Worm (Caenorhabditis elegans) whole organism, L1 larva: Measurements from ENCODE around the gene ncx-6.

ENCODE experiments used
- C16A3.4 ChIP-seq: fragments of 150-350 bp; optimal IDR thresholded peaks from 2 replicates; lab custom pipeline; 2014; ENCODE audit warnings: missing biosample characterization, missing genetic modification characterization
- C34B4.2 ChIP-seq: sonication (generic microtip); optimal IDR thresholded peaks from 2 replicates; lab custom pipeline; 2017; ENCODE audit warnings: mild to moderate bottlenecking, missing genetic modification characterization, missing compliant biosample characterization
- Y116A8C.19 ChIP-seq: sonication (generic microtip); optimal IDR thresholded peaks from 2 replicates; lab custom pipeline; 2016; ENCODE audit warnings: missing compliant biosample characterization, missing genetic modification characterization, borderline replicate concordance
- aly-2 ChIP-seq: fragments of 150-350 bp; optimal IDR thresholded peaks from 2 replicates; lab custom pipeline; 2014; ENCODE audit warnings: missing biosample characterization, missing genetic modification characterization
- blmp-1 ChIP-seq: fragments of 150-350 bp; optimal IDR thresholded peaks from 2 replicates; lab custom pipeline; 2014; ENCODE audit warnings: missing biosample characterization, missing genetic modification characterization
- ceh-63 ChIP-seq: fragments of 200-800 bp; sonication (Bioruptor generic); optimal IDR thresholded peaks from 2 replicates; lab custom pipeline; 2018; ENCODE audit warnings: mild to moderate bottlenecking, missing genetic modification characterization, missing compliant biosample characterization
- ceh-82 ChIP-seq, 3 experiments: fragments of 150-350 bp in 1 of 3; sonication (generic microtip) in 2 of 3; optimal IDR thresholded peaks; 2 replicates each; lab custom pipeline; 2014 to 2017; ENCODE audit warnings: missing biosample characterization in 3 of 3, missing genetic modification characterization in 3 of 3
- ceh-88 ChIP-seq: fragments of 200-800 bp; sonication (Bioruptor generic); IDR thresholded peaks from 2 replicates; pipeline ENCODE4 v1.3.6; 2022; ENCODE audit warnings: missing genetic modification characterization, missing compliant biosample characterization
- ceh-90 ChIP-seq: sonication (generic microtip); optimal IDR thresholded peaks from 2 replicates; lab custom pipeline; 2016; ENCODE audit warnings: missing genetic modification characterization, missing compliant biosample characterization
- ces-1 ChIP-seq: fragments of 150-350 bp; optimal IDR thresholded peaks from 2 replicates; lab custom pipeline; 2014; ENCODE audit warnings: missing biosample characterization, missing genetic modification reagents, missing genetic modification characterization
- dpl-1 ChIP-seq, 3 experiments: fragments of 150-350 bp in 2 of 3; sonication (generic microtip) in 1 of 3; optimal IDR thresholded peaks; 2 replicates each; lab custom pipeline; 2014 to 2017; ENCODE audit warnings: missing biosample characterization in 3 of 3, missing genetic modification characterization in 3 of 3, missing genetic modification reagents in 3 of 3
- dsc-1 ChIP-seq: sonication (generic microtip); optimal IDR thresholded peaks from 2 replicates; lab custom pipeline; 2016; ENCODE audit warnings: mild to moderate bottlenecking, missing genetic modification characterization, missing compliant biosample characterization
- efl-1 ChIP-seq, 4 experiments: fragments of 150-350 bp; optimal IDR thresholded peaks in 3 of 4; peaks in 1 of 4; 1 replicate in 1 of 4; 2 replicates in 3 of 4; lab custom pipeline; 2014; ENCODE audit warnings: missing biosample characterization in 2 of 4, missing genetic modification characterization in 2 of 4, missing genetic modification reagents in 2 of 4
- efl-3 ChIP-seq: fragments of 200-800 bp; sonication (Bioruptor generic); optimal IDR thresholded peaks from 2 replicates; lab custom pipeline; 2018; ENCODE audit warnings: mild to moderate bottlenecking, missing genetic modification characterization, missing compliant biosample characterization
- egl-13 ChIP-seq: sonication (generic microtip); optimal IDR thresholded peaks from 2 replicates; lab custom pipeline; 2016; ENCODE audit warnings: missing genotype, missing genetic modification reagents, missing genetic modification characterization, missing compliant biosample characterization
- elt-3 ChIP-seq, 6 experiments: fragments of 150-350 bp in 1 of 6; sonication (generic microtip); optimal IDR thresholded peaks; 2 replicates each; lab custom pipeline; 2017 to 2018; ENCODE audit warnings: missing biosample characterization in 6 of 6, missing genetic modification characterization in 6 of 6, inconsistent platforms in 1 of 6
- fkh-10 ChIP-seq: sonication (generic microtip); optimal IDR thresholded peaks from 2 replicates; lab custom pipeline; 2017; ENCODE audit warnings: missing biosample characterization, missing genetic modification reagents, missing genetic modification characterization
- fos-1 ChIP-seq: fragments of 150-350 bp; optimal IDR thresholded peaks from 2 replicates; lab custom pipeline; 2014; ENCODE audit warnings: missing biosample characterization, missing genetic modification characterization
- hlh-4 ChIP-seq: sonication (generic microtip); optimal IDR thresholded peaks from 2 replicates; lab custom pipeline; 2016; ENCODE audit warnings: mild to moderate bottlenecking, missing genetic modification characterization, missing compliant biosample characterization
- hpl-2 ChIP-seq: fragments of 150-350 bp; optimal IDR thresholded peaks from 2 replicates; lab custom pipeline; 2014; ENCODE audit warnings: missing biosample characterization, missing genetic modification reagents, missing genetic modification characterization
- irx-1 ChIP-seq: sonication (generic microtip); optimal IDR thresholded peaks from 2 replicates; lab custom pipeline; 2016; ENCODE audit warnings: missing genetic modification characterization, missing compliant biosample characterization
- jun-1 ChIP-seq: fragments of 150-350 bp; optimal IDR thresholded peaks from 2 replicates; lab custom pipeline; 2014; ENCODE audit warnings: missing biosample characterization, missing genetic modification reagents, missing genetic modification characterization
- lin-15B ChIP-seq: fragments of 150-350 bp; sonication (generic microtip); optimal IDR thresholded peaks from 3 replicates; lab custom pipeline; 2014; ENCODE audit warnings: missing biosample characterization, missing genetic modification characterization
- lin-35 ChIP-seq, 2 experiments: fragments of 150-350 bp; optimal IDR thresholded peaks; 2 replicates each; lab custom pipeline; 2014; ENCODE audit warnings: missing biosample characterization in 2 of 2, missing genetic modification characterization in 2 of 2, missing genetic modification reagents in 2 of 2
- lin-39 ChIP-seq: fragments of 150-350 bp; optimal IDR thresholded peaks from 2 replicates; lab custom pipeline; 2014; ENCODE audit warnings: missing biosample characterization, missing genetic modification reagents, missing genetic modification characterization
- mab-9 ChIP-seq: fragments of 200-800 bp; sonication (Bioruptor generic); IDR thresholded peaks from 2 replicates; pipeline ENCODE4 v1.3.6; 2022; ENCODE audit warnings: missing genetic modification reagents, missing genetic modification characterization, missing compliant biosample characterization
- mef-2 ChIP-seq: fragments of 150-350 bp; optimal IDR thresholded peaks from 2 replicates; lab custom pipeline; 2014; ENCODE audit warnings: missing biosample characterization, missing genetic modification characterization
- nhr-20 ChIP-seq: sonication (generic microtip); optimal IDR thresholded peaks from 2 replicates; lab custom pipeline; 2016; ENCODE audit warnings: mild to moderate bottlenecking, missing genetic modification characterization, missing compliant biosample characterization
- nhr-237 ChIP-seq: fragments of 150-350 bp; optimal IDR thresholded peaks from 2 replicates; lab custom pipeline; 2014; ENCODE audit warnings: missing biosample characterization, missing genetic modification characterization
- nhr-47 ChIP-seq: sonication (generic microtip); optimal IDR thresholded peaks from 2 replicates; lab custom pipeline; 2016; ENCODE audit warnings: mild to moderate bottlenecking, missing genetic modification characterization, moderate library complexity, missing compliant biosample characterization
- nhr-71 ChIP-seq: sonication (generic microtip); optimal IDR thresholded peaks from 2 replicates; lab custom pipeline; 2016; ENCODE audit warnings: mild to moderate bottlenecking, missing genetic modification characterization, moderate library complexity, missing compliant biosample characterization
- nhr-77 ChIP-seq: fragments of 150-350 bp; optimal IDR thresholded peaks from 2 replicates; lab custom pipeline; 2014; ENCODE audit warnings: missing biosample characterization, missing genetic modification characterization
- nhr-85 ChIP-seq: sonication (generic microtip); peaks from one replicate; lab custom pipeline; 2016; ENCODE audit warnings: missing genetic modification characterization, inconsistent platforms, missing compliant biosample characterization
- pag-3 ChIP-seq: sonication (generic microtip); optimal IDR thresholded peaks from 2 replicates; lab custom pipeline; 2017; ENCODE audit warnings: missing genetic modification characterization, mild to moderate bottlenecking, missing compliant biosample characterization, antibody characterized with exemption, borderline replicate concordance; ENCODE audit not compliant: insufficient read depth
- pqm-1 ChIP-seq: sonication (generic microtip); optimal IDR thresholded peaks from 3 replicates; lab custom pipeline; 2017; ENCODE audit warnings: missing biosample characterization, missing genetic modification characterization
- rnt-1 ChIP-seq: sonication (generic microtip); optimal IDR thresholded peaks from 2 replicates; lab custom pipeline; 2016; ENCODE audit warnings: mild to moderate bottlenecking, missing genetic modification characterization, moderate library complexity, missing compliant biosample characterization
- sup-37 ChIP-seq: fragments of 200-800 bp; sonication (Bioruptor generic); optimal IDR thresholded peaks from 2 replicates; lab custom pipeline; 2018; ENCODE audit warnings: mild to moderate bottlenecking, missing genetic modification characterization, missing compliant biosample characterization
- tbx-2 ChIP-seq: sonication (generic microtip); optimal IDR thresholded peaks from 2 replicates; lab custom pipeline; 2016; ENCODE audit warnings: missing genetic modification characterization, missing compliant biosample characterization
- tlp-1 ChIP-seq: fragments of 150-350 bp; optimal IDR thresholded peaks from 2 replicates; lab custom pipeline; 2014; ENCODE audit warnings: missing biosample characterization, missing genetic modification characterization
- unc-30 ChIP-seq: sonication (generic microtip); optimal IDR thresholded peaks from 2 replicates; lab custom pipeline; 2017; ENCODE audit warnings: missing biosample characterization, missing genetic modification characterization
- vab-15 ChIP-seq: sonication (generic microtip); optimal IDR thresholded peaks from 2 replicates; lab custom pipeline; 2017; ENCODE audit warnings: missing genotype, mild to moderate bottlenecking, missing genetic modification characterization, missing compliant biosample characterization
- xbp-1 ChIP-seq: sonication (generic microtip); optimal IDR thresholded peaks from 2 replicates; lab custom pipeline; 2016; ENCODE audit warnings: missing genetic modification characterization, missing compliant biosample characterization
- zag-1 ChIP-seq: fragments of 150-350 bp; optimal IDR thresholded peaks from 2 replicates; lab custom pipeline; 2014; ENCODE audit warnings: missing biosample characterization, missing genetic modification characterization
- zip-4 ChIP-seq: fragments of 200-800 bp; sonication (Bioruptor generic); optimal IDR thresholded peaks from 2 replicates; lab custom pipeline; 2018; ENCODE audit warnings: mild to moderate bottlenecking, missing genetic modification characterization, moderate library complexity, missing compliant biosample characterization

The ncx-6 gene

ce11 chrIII:9752852-9753251 lies 39.1 kb upstream of the ncx-6 start, which contains the start of gene ech-6 (continued):
- TF ChIP-seq unc-30 (tag; lab: Kevin White, UChicago) (no peak), mef-2 (tag; lab: Kevin White, UChicago) (no peak), zag-1 (tag; lab: Kevin White, UChicago) (no peak), lin-35 (GFP tag; optimal IDR thresholded peaks at IDR 0.05; lab: Kevin White, UChicago) (peak in 1 of 2 experiments; percentile 35), ceh-90 (tag; lab: Kevin White, UChicago) (no peak), vab-15 (tag; lab: Kevin White, UChicago) (no peak)

ce11 chrIII:9751074-9751473 lies 37.3 kb upstream of the ncx-6 start, which contains the start of gene T05G5.5:
T05G5.5 (minus strand) TSS chrIII:9751432.
- no peak for TF ChIP-seq mef-2 (tag; lab: Kevin White, UChicago)
- no peak for TF ChIP-seq nhr-237 (tag; lab: Kevin White, UChicago)
- TF ChIP-seq mab-9 = no peak
- TF ChIP-seq tbx-2 (tag; lab: Kevin White, UChicago) = no peak
- no peak for TF ChIP-seq efl-1 (optimal IDR thresholded peaks at IDR 0.05; lab: Kevin White, UChicago)
- TF ChIP-seq efl-1 (GFP tag; optimal IDR thresholded peaks at IDR 0.05 in 1 of 2; lab: Kevin White, UChicago) = peak in 1 of 2 experiments; percentile 56
- peak; percentile 40 for TF ChIP-seq nhr-71
- TF ChIP-seq hlh-4 (tag; lab: Kevin White, UChicago) = peak; percentile 23
- TF ChIP-seq, all 84 proteins: peak for 3

- TF ChIP-seq mef-2 (tag; lab: Kevin White, UChicago) = no peak
- no peak for TF ChIP-seq elt-3 (tag; optimal IDR thresholded peaks at IDR 0.05; lab: Kevin White, UChicago)
These were observed 34.9 kb upstream of the ncx-6 start, which contains the start of gene T05G5.4 for ce11 chrIII:9748694-9749093. T05G5.4 (plus strand) TSS chrIII:9748934.

ce11 chrIII:9747133-9747532 lies 33.4 kb upstream of the ncx-6 start, which contains the start of the genes iff-1 and cdk-1:
iff-1 (minus strand) TSS chrIII:9747193.
cdk-1 (plus strand) TSS chrIII:9747472.
- TF ChIP-seq nhr-71 = peak; percentile 24
- TF ChIP-seq dpl-1 (GFP tag; optimal IDR thresholded peaks at IDR 0.05; lab: Kevin White, UChicago) = peak; percentile 79 to 90 (median 86)
- peak; percentile 87 to 95 for TF ChIP-seq efl-1 (optimal IDR thresholded peaks at IDR 0.05; lab: Kevin White, UChicago)
- peak; percentile 89 to 98 for TF ChIP-seq efl-1 (GFP tag; optimal IDR thresholded peaks at IDR 0.05 in 1 of 2; lab: Kevin White, UChicago)
- TF ChIP-seq efl-3 (GFP tag; lab: Kevin White, UChicago) = no peak
- no peak for TF ChIP-seq ceh-63
- no peak for TF ChIP-seq hpl-2
- no peak for TF ChIP-seq hlh-4 (tag; lab: Kevin White, UChicago)
- no peak for TF ChIP-seq tlp-1
- no peak for TF ChIP-seq dsc-1
- peak; percentile 82 to 94 for TF ChIP-seq lin-35 (GFP tag; optimal IDR thresholded peaks at IDR 0.05; lab: Kevin White, UChicago)
- TF ChIP-seq fkh-10 (GFP tag; lab: Kevin White, UChicago) = no peak
- TF ChIP-seq irx-1 (tag; lab: Kevin White, UChicago) = no peak
- no peak for TF ChIP-seq jun-1 (tag; lab: Kevin White, UChicago)
- TF ChIP-seq fos-1 (tag; lab: Kevin White, UChicago) = no peak
- no peak for TF ChIP-seq C34B4.2 (tag; lab: Kevin White, UChicago)
- TF ChIP-seq unc-30 (tag; lab: Kevin White, UChicago) = no peak
- TF ChIP-seq xbp-1 (tag; lab: Kevin White, UChicago) = peak; percentile 8
- peak; percentile 41 for TF ChIP-seq blmp-1 (tag; lab: Kevin White, UChicago)
- TF ChIP-seq egl-13 = no peak
- TF ChIP-seq lin-15B = peak; percentile 30
- TF ChIP-seq aly-2 (tag; lab: Kevin White, UChicago) = no peak
- TF ChIP-seq lin-39 (tag; lab: Kevin White, UChicago) = no peak
- peak; percentile 43 for TF ChIP-seq C16A3.4
- no peak for TF ChIP-seq pag-3 (tag; lab: Kevin White, UChicago)
- TF ChIP-seq ces-1 (GFP tag; lab: Kevin White, UChicago) = no peak
- peak; percentile 43 for TF ChIP-seq rnt-1 (tag; lab: Kevin White, UChicago)
- TF ChIP-seq ceh-88 (GFP tag; lab: Robert Waterston, UW) = no peak
- peak; percentile 0 for TF ChIP-seq tbx-2 (tag; lab: Kevin White, UChicago)
- peak; percentile 7 for TF ChIP-seq nhr-47 (tag; lab: Kevin White, UChicago)
- peak; percentile 56 for TF ChIP-seq nhr-85
- TF ChIP-seq Y116A8C.19 = no peak
- peak in 1 of 3 experiments; percentile 47 for TF ChIP-seq ceh-82 (tag; optimal IDR thresholded peaks at IDR 0.05; lab: Kevin White, UChicago)
- TF ChIP-seq nhr-77 = no peak
- TF ChIP-seq zip-4 = no peak
- no peak for TF ChIP-seq pqm-1 (tag; lab: Kevin White, UChicago)
- no peak for TF ChIP-seq zag-1 (tag; lab: Kevin White, UChicago)
- no peak for TF ChIP-seq sup-37
- no peak for TF ChIP-seq mab-9
- TF ChIP-seq nhr-20 (tag; lab: Kevin White, UChicago) = no peak
